Worm (Caenorhabditis elegans) whole organism, L3 larva: Measurements from ENCODE around the gene K11E4.6.

ENCODE experiments used
- ceh-28 ChIP-seq: fragments of 150-350 bp; optimal IDR thresholded peaks from 2 replicates; lab custom pipeline; 2014; ENCODE audit warnings: missing biosample characterization, missing genetic modification reagents, missing genetic modification characterization
- elt-3 ChIP-seq, 3 experiments: fragments of 150-350 bp in 1 of 3; sonication (generic microtip) in 2 of 3; optimal IDR thresholded peaks; 2 replicates in 2 of 3; 4 replicates in 1 of 3; lab custom pipeline; 2014 to 2017; ENCODE audit warnings: missing biosample characterization in 3 of 3, missing genetic modification characterization in 3 of 3
- nfya-1 ChIP-seq: sonication (generic microtip); optimal IDR thresholded peaks from 2 replicates; lab custom pipeline; 2017; ENCODE audit warnings: missing genetic modification characterization, mild to moderate bottlenecking, missing compliant biosample characterization, antibody characterized with exemption, moderate library complexity; ENCODE audit not compliant: insufficient read depth
- nhr-11 ChIP-seq: fragments of 150-350 bp; optimal IDR thresholded peaks from 2 replicates; lab custom pipeline; 2014; ENCODE audit warnings: missing biosample characterization, missing genetic modification characterization
- nhr-12 ChIP-seq: fragments of 150-350 bp; optimal IDR thresholded peaks from 2 replicates; lab custom pipeline; 2014; ENCODE audit warnings: missing biosample characterization, missing genetic modification characterization
- nhr-237 ChIP-seq: fragments of 150-350 bp; optimal IDR thresholded peaks from 2 replicates; lab custom pipeline; 2014; ENCODE audit warnings: missing biosample characterization, missing genetic modification characterization
- pqm-1 ChIP-seq: fragments of 150-350 bp; optimal IDR thresholded peaks from 2 replicates; lab custom pipeline; 2017; ENCODE audit warnings: missing biosample characterization, missing genetic modification characterization, inconsistent platforms

DNA sequence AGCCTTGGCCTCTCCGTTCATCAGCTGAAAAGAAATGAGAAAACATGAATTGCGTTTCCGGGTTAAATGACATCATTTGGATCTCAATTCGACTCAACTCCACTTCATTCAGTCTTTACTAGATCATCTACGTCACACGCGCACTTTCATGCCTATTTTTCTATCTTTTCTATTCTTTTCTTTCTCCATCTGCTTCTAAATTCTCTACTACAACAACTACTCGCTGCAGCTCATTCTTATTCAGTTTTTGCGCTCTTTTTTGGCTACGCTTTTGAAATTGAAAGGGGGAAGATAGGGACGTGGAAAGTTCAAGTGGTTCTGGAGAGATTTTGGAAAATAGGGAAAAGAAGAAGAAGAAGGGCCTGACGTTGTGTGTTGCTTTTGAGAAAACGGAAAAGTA, 44.1 kb downstream of the K11E4.6 start:
- TF ChIP-seq nhr-11 (tag; lab: Kevin White, UChicago) (no peak), ceh-28 (tag; lab: Kevin White, UChicago) (no peak), nfya-1 (peak; percentile 62), nhr-237 (tag; lab: Kevin White, UChicago) (no peak), pqm-1 (tag; lab: Kevin White, UChicago) (no peak), nhr-12 (tag; lab: Kevin White, UChicago) (no peak), elt-3 (tag; optimal IDR thresholded peaks at IDR 0.05; lab: Kevin White, UChicago) (no peak)
